Worm (Caenorhabditis elegans) whole organism, L4 larva: ENCODE results near the gene citk-2.

Experiments used
- F49E8.2 ChIP-seq: sonication (generic microtip); optimal IDR thresholded peaks from 2 replicates; lab custom pipeline; 2016; ENCODE audit warnings: missing compliant biosample characterization, mild to moderate bottlenecking, missing genetic modification characterization, borderline replicate concordance
- T20F7.1 ChIP-seq: fragments of 200-800 bp; sonication (Bioruptor generic); optimal IDR thresholded peaks from 2 replicates; lab custom pipeline; 2018; ENCODE audit warnings: mild to moderate bottlenecking, missing genetic modification characterization, missing compliant biosample characterization
- T26A8.4 ChIP-seq: fragments of 200-800 bp; sonication (Bioruptor generic); IDR thresholded peaks from 2 replicates; pipeline ENCODE4 v1.3.6; 2022; ENCODE audit warnings: missing genetic modification characterization, missing compliant biosample characterization
- Y105C5A.15 ChIP-seq: fragments of 200-800 bp; sonication (Bioruptor generic); IDR thresholded peaks from 2 replicates; pipeline ENCODE4 v1.3.6; 2022; ENCODE audit warnings: missing genetic modification characterization, missing compliant biosample characterization
- Y48G9A.11 ChIP-seq: fragments of 200-800 bp; sonication (Bioruptor generic); IDR thresholded peaks from 2 replicates; pipeline ENCODE4 v1.3.6; 2022; ENCODE audit warnings: missing genetic modification reagents, missing genetic modification characterization, missing compliant biosample characterization
- aha-1 ChIP-seq: fragments of 150-350 bp; peaks from one replicate; lab custom pipeline; 2014; ENCODE audit warnings: missing biosample characterization, missing genetic modification characterization
- ama-1 ChIP-seq: fragments of 150-350 bp; optimal IDR thresholded peaks from 2 replicates; lab custom pipeline; 2014; ENCODE audit warnings: inconsistent platforms, mixed read lengths
- ceh-20 ChIP-seq: fragments of 200-800 bp; sonication (Bioruptor generic); IDR thresholded peaks from 2 replicates; pipeline ENCODE4 v1.3.6; 2022; ENCODE audit warnings: missing genetic modification reagents, missing genetic modification characterization, missing compliant biosample characterization
- ceh-62 ChIP-seq: sonication (generic microtip); optimal IDR thresholded peaks from 2 replicates; lab custom pipeline; 2017; ENCODE audit warnings: missing biosample characterization, missing genetic modification characterization
- cey-2 ChIP-seq: sonication (generic microtip); optimal IDR thresholded peaks from 3 replicates; lab custom pipeline; 2017; ENCODE audit warnings: missing genetic modification characterization, mild to moderate bottlenecking, missing compliant biosample characterization, antibody characterized with exemption, borderline replicate concordance; ENCODE audit not compliant: insufficient read depth
- daf-12 ChIP-seq: fragments of 150-350 bp; optimal IDR thresholded peaks from 2 replicates; lab custom pipeline; 2014; ENCODE audit warnings: missing biosample characterization, missing genetic modification reagents, missing genetic modification characterization
- daf-19 ChIP-seq: fragments of 200-800 bp; sonication (Bioruptor generic); conservative IDR thresholded peaks from 2 replicates; pipeline ENCODE4 v1.3.6; 2022; ENCODE audit warnings: missing genetic modification characterization, missing compliant biosample characterization
- daf-8 ChIP-seq: fragments of 200-800 bp; sonication (Bioruptor generic); IDR thresholded peaks from 2 replicates; pipeline ENCODE4 v1.3.6; 2022; ENCODE audit warnings: missing genetic modification characterization, missing compliant biosample characterization
- dmd-8 ChIP-seq: fragments of 200-800 bp; sonication (Bioruptor generic); IDR thresholded peaks from 2 replicates; pipeline ENCODE4 v1.3.6; 2022; ENCODE audit warnings: missing genetic modification characterization, missing compliant biosample characterization
- dmd-9 ChIP-seq: fragments of 200-800 bp; sonication (Bioruptor generic); IDR thresholded peaks from 2 replicates; pipeline ENCODE4 v1.3.6; 2022; ENCODE audit warnings: missing genetic modification reagents, missing genetic modification characterization, missing compliant biosample characterization
- dpl-1 ChIP-seq: fragments of 150-350 bp; optimal IDR thresholded peaks from 2 replicates; lab custom pipeline; 2014; ENCODE audit warnings: missing biosample characterization, missing genetic modification reagents, missing genetic modification characterization
- duxl-1 ChIP-seq: sonication (generic microtip); optimal IDR thresholded peaks from 2 replicates; lab custom pipeline; 2016; ENCODE audit warnings: mild to moderate bottlenecking, missing genetic modification characterization, moderate library complexity, missing compliant biosample characterization; ENCODE audit not compliant: poor library complexity
- egl-27 ChIP-seq: sonication (generic microtip); optimal IDR thresholded peaks from 3 replicates; lab custom pipeline; 2017; ENCODE audit warnings: missing biosample characterization, missing genetic modification reagents, missing genetic modification characterization
- egl-43 ChIP-seq: fragments of 200-800 bp; sonication (Bioruptor generic); IDR thresholded peaks from 2 replicates; pipeline ENCODE4 v1.3.6; 2022; ENCODE audit warnings: missing genetic modification reagents, missing genetic modification characterization, missing compliant biosample characterization
- fkh-10 ChIP-seq: fragments of 150-350 bp; optimal IDR thresholded peaks from 2 replicates; lab custom pipeline; 2014; ENCODE audit warnings: missing biosample characterization, missing genetic modification reagents, missing genetic modification characterization
- hif-1 ChIP-seq, 2 experiments: sonication (generic microtip); optimal IDR thresholded peaks; 2 replicates each; lab custom pipeline; 2016 to 2017; ENCODE audit warnings: missing compliant biosample characterization in 2 of 2, missing genetic modification characterization in 2 of 2, missing genetic modification reagents in 2 of 2, missing genotype in 2 of 2, mild to moderate bottlenecking in 1 of 2
- hmg-1.1 ChIP-seq: fragments of 200-800 bp; sonication (Bioruptor generic); IDR thresholded peaks from 2 replicates; pipeline ENCODE4 v1.3.6; 2022; ENCODE audit warnings: missing genetic modification reagents, missing genetic modification characterization, missing compliant biosample characterization
- jun-1 ChIP-seq: fragments of 150-350 bp; optimal IDR thresholded peaks from 2 replicates; lab custom pipeline; 2014; ENCODE audit warnings: missing biosample characterization, missing genetic modification reagents, missing genetic modification characterization
- lin-15B ChIP-seq: fragments of 150-350 bp; sonication (generic microtip); optimal IDR thresholded peaks from 3 replicates; lab custom pipeline; 2014; ENCODE audit warnings: missing biosample characterization, missing genetic modification characterization
- lin-38 ChIP-seq: fragments of 200-800 bp; sonication (Bioruptor generic); IDR thresholded peaks from 2 replicates; pipeline ENCODE4 v1.3.6; 2022; ENCODE audit warnings: missing genetic modification reagents, missing genetic modification characterization, missing compliant biosample characterization
- lir-3 ChIP-seq: sonication (generic microtip); optimal IDR thresholded peaks from 2 replicates; lab custom pipeline; 2016; ENCODE audit warnings: mild to moderate bottlenecking, missing genetic modification characterization, missing compliant biosample characterization
- lsy-2 ChIP-seq, 2 experiments: fragments of 150-350 bp in 1 of 2; sonication (generic microtip) in 1 of 2; optimal IDR thresholded peaks; 2 replicates each; lab custom pipeline; 2014 to 2017; ENCODE audit warnings: missing biosample characterization in 2 of 2, missing genetic modification characterization in 2 of 2
- mdl-1 ChIP-seq, 2 experiments: fragments of 150-350 bp in 1 of 2; sonication (generic microtip) in 1 of 2; optimal IDR thresholded peaks; 2 replicates each; lab custom pipeline; 2014 to 2017; ENCODE audit warnings: missing biosample characterization in 2 of 2, missing genetic modification characterization in 2 of 2
- mep-1 ChIP-seq: fragments of 150-350 bp; sonication (generic microtip); optimal IDR thresholded peaks from 3 replicates; lab custom pipeline; 2014; ENCODE audit warnings: missing biosample characterization, missing genetic modification characterization
- mes-2 ChIP-seq: sonication (generic microtip); optimal IDR thresholded peaks from 2 replicates; lab custom pipeline; 2016; ENCODE audit warnings: missing genotype, mild to moderate bottlenecking, missing genetic modification characterization, missing compliant biosample characterization; ENCODE audit not compliant: poor library complexity, severe bottlenecking
- mxl-2 ChIP-seq: fragments of 200-800 bp; sonication (Bioruptor generic); conservative IDR thresholded peaks from 2 replicates; pipeline ENCODE4 v1.3.6; 2022; ENCODE audit warnings: missing genetic modification reagents, missing genetic modification characterization, missing compliant biosample characterization
- nhr-111 ChIP-seq: fragments of 200-800 bp; sonication (Bioruptor generic); optimal IDR thresholded peaks from 2 replicates; lab custom pipeline; 2018; ENCODE audit warnings: mild to moderate bottlenecking, missing genetic modification characterization, missing compliant biosample characterization
- nhr-41 ChIP-seq: fragments of 200-800 bp; sonication (Bioruptor generic); IDR thresholded peaks from 2 replicates; pipeline ENCODE4 v1.3.6; 2022; ENCODE audit warnings: missing genetic modification reagents, missing genetic modification characterization, missing compliant biosample characterization
- nhr-42 ChIP-seq: fragments of 200-800 bp; sonication (Bioruptor generic); IDR thresholded peaks from 2 replicates; pipeline ENCODE4 v1.3.6; 2022; ENCODE audit warnings: missing genetic modification characterization, missing compliant biosample characterization
- nhr-48 ChIP-seq: sonication (generic microtip); optimal IDR thresholded peaks from 2 replicates; lab custom pipeline; 2016; ENCODE audit warnings: mild to moderate bottlenecking, missing genetic modification characterization, missing compliant biosample characterization
- pqm-1 ChIP-seq: sonication (generic microtip); optimal IDR thresholded peaks from 2 replicates; lab custom pipeline; 2017; ENCODE audit warnings: missing biosample characterization, missing genetic modification characterization
- set-16 ChIP-seq: fragments of 200-800 bp; sonication (Bioruptor generic); IDR thresholded peaks from 2 replicates; pipeline ENCODE4 v1.3.6; 2022; ENCODE audit warnings: missing genetic modification reagents, missing genetic modification characterization, missing compliant biosample characterization
- snpc-4 ChIP-seq: fragments of 150-350 bp; optimal IDR thresholded peaks from 2 replicates; lab custom pipeline; 2014; ENCODE audit warnings: missing biosample characterization, missing genetic modification characterization
- tag-97 ChIP-seq: fragments of 200-800 bp; sonication (Bioruptor generic); IDR thresholded peaks from 2 replicates; pipeline ENCODE4 v1.3.6; 2022; ENCODE audit warnings: missing genetic modification characterization, missing compliant biosample characterization
- unc-130 ChIP-seq: sonication (generic microtip); optimal IDR thresholded peaks from 2 replicates; lab custom pipeline; 2016; ENCODE audit warnings: missing genetic modification reagents, missing genetic modification characterization, missing compliant biosample characterization
- unc-39 ChIP-seq: sonication (generic microtip); optimal IDR thresholded peaks from 2 replicates; lab custom pipeline; 2017; ENCODE audit warnings: missing biosample characterization, missing genetic modification characterization
- zag-1 ChIP-seq: fragments of 150-350 bp; optimal IDR thresholded peaks from 2 replicates; lab custom pipeline; 2014; ENCODE audit warnings: missing biosample characterization, missing genetic modification characterization
- zip-11 ChIP-seq: fragments of 200-800 bp; sonication (Bioruptor generic); IDR thresholded peaks from 2 replicates; pipeline ENCODE4 v1.3.6; 2022; ENCODE audit warnings: missing genetic modification characterization, missing compliant biosample characterization
- ztf-11 ChIP-seq: fragments of 150-350 bp; optimal IDR thresholded peaks from 2 replicates; lab custom pipeline; 2014; ENCODE audit warnings: missing biosample characterization, missing genetic modification characterization
- ztf-7 ChIP-seq: fragments of 150-350 bp; optimal IDR thresholded peaks from 2 replicates; lab custom pipeline; 2014; ENCODE audit warnings: missing biosample characterization, missing genetic modification characterization

citk-2 gene

ce11 chrII:4999122-4999521 is at the start of gene citk-2 (continued):
- TF ChIP-seq nhr-41 (GFP tag; lab: Robert Waterston, UW) = no peak
- peak; percentile 90 for TF ChIP-seq hmg-1.1 (GFP tag; lab: Robert Waterston, UW)
- no peak for TF ChIP-seq pqm-1 (tag; lab: Kevin White, UChicago)
- TF ChIP-seq Y105C5A.15 (GFP tag; lab: Robert Waterston, UW) = no peak
- TF ChIP-seq set-16 (GFP tag; lab: Robert Waterston, UW) = no peak
- TF ChIP-seq zag-1 = no peak
- no peak for TF ChIP-seq zip-11 (GFP tag; lab: Robert Waterston, UW)
- TF ChIP-seq lin-38 (GFP tag; lab: Robert Waterston, UW) = no peak; the same call in 1 of the 2 replicates
- TF ChIP-seq ama-1 (lab: Kevin White, UChicago) = no peak
- no peak for TF ChIP-seq Y48G9A.11 (GFP tag; lab: Robert Waterston, UW)
- no peak for TF ChIP-seq mxl-2 (GFP tag; lab: Robert Waterston, UW)
- TF ChIP-seq nhr-111 (GFP tag; lab: Kevin White, UChicago) = no peak
- TF ChIP-seq egl-43 (GFP tag; lab: Robert Waterston, UW) = no peak
- no peak for TF ChIP-seq daf-12 (tag; lab: Kevin White, UChicago)
- TF ChIP-seq nhr-48 (tag; lab: Kevin White, UChicago) = no peak
- no peak for TF ChIP-seq ztf-11 (tag; lab: Kevin White, UChicago)
- no peak for TF ChIP-seq dmd-9
- TF ChIP-seq ceh-20 (GFP tag; lab: Robert Waterston, UW) = no peak
- no peak for TF ChIP-seq cey-2 (tag; lab: Kevin White, UChicago)
- TF ChIP-seq mes-2 (tag; lab: Kevin White, UChicago) = peak; percentile 93
- no peak for TF ChIP-seq tag-97 (GFP tag; lab: Robert Waterston, UW)
- TF ChIP-seq lir-3 (tag; lab: Kevin White, UChicago) = no peak
- no peak for TF ChIP-seq egl-27 (tag; lab: Kevin White, UChicago)
- no peak for TF ChIP-seq F49E8.2 (tag; lab: Kevin White, UChicago)
- peak; percentile 57 for TF ChIP-seq jun-1
- TF ChIP-seq fkh-10 = peak; percentile 30
- no peak for TF ChIP-seq dmd-8 (GFP tag; lab: Robert Waterston, UW)
- peak; percentile 97 for TF ChIP-seq aha-1 (tag; lab: Kevin White, UChicago)
- TF ChIP-seq T20F7.1 = no peak
- TF ChIP-seq unc-39 = no peak
- peak; percentile 100 for TF ChIP-seq dpl-1 (GFP tag; lab: Kevin White, UChicago)
- no peak for TF ChIP-seq ceh-62 (tag; lab: Kevin White, UChicago)
- no peak for TF ChIP-seq mdl-1 (tag; optimal IDR thresholded peaks at IDR 0.05; lab: Kevin White, UChicago)
- no peak for TF ChIP-seq daf-19
- TF ChIP-seq lin-15B (tag; lab: Kevin White, UChicago) = no peak
- TF ChIP-seq mep-1 (tag; lab: Kevin White, UChicago) = no peak
- peak; percentile 79 for TF ChIP-seq T26A8.4
- TF ChIP-seq hif-1 (tag; optimal IDR thresholded peaks at IDR 0.05; lab: Kevin White, UChicago) = peak in 1 of 2 experiments; percentile 34
- no peak for TF ChIP-seq ztf-7 (tag; lab: Kevin White, UChicago)
- peak; percentile 84 for TF ChIP-seq nhr-42 (GFP tag; lab: Robert Waterston, UW)
- no peak for TF ChIP-seq daf-8 (GFP tag; lab: Robert Waterston, UW)
- no peak for TF ChIP-seq unc-130 (GFP tag; lab: Kevin White, UChicago)
- no peak for TF ChIP-seq lsy-2 (tag; optimal IDR thresholded peaks at IDR 0.05; lab: Kevin White, UChicago)
- peak; percentile 74 for TF ChIP-seq duxl-1 (tag; lab: Kevin White, UChicago)
- no peak for TF ChIP-seq snpc-4 (tag; lab: Kevin White, UChicago)
